Fruit fly (Drosophila melanogaster): Measurements from ENCODE around the gene dj.

Gene dj

DNA sequence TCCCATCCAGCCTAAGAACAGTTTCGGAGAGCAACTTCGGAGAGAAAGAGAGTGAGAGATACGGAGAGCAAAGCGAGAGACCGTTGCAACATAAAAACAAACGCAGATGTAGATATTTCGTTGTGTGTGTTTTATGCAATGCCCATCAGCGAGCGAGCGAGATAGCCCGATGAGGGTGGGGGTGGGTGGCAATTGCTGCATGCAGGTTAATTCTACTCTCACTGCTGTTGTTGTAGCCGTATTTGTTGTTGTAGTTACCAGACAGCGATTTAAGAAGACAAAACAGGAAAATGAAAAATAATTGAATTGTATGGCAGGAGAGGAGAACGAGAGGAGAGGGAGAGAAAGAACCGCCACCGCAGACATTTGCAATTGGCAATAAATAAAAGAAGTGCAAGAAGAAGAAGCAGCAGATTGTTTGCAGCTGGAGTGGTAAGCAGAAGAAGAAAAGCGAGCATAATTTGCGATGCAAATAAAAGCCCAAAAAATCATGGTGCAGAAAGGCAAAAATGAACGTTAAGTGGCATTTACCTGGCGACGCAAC lies 50.7 kb downstream of the dj start (continued):
- TF ChIP-seq bsh (GFP tag; optimal IDR thresholded peaks at IDR 0.05), result peak in 1 of 2 experiments; percentile 50
- TF ChIP-seq Atf6 (GFP tag; IDR thresholded peaks at IDR 0.05), result no peak
- TF ChIP-seq cg (GFP tag; optimal IDR thresholded peaks at IDR 0.05), result peak; percentile 83
- TF ChIP-seq CG13123 (GFP tag; optimal IDR thresholded peaks at IDR 0.05), result no peak
- peak; percentile 72 for TF ChIP-seq D (optimal IDR thresholded peaks at IDR 0.05)
- no peak for TF ChIP-seq D (GFP tag; optimal IDR thresholded peaks at IDR 0.05)
- TF ChIP-seq Nf-YB (GFP tag; optimal IDR thresholded peaks at IDR 0.05), result no peak
- TF ChIP-seq wek (GFP tag; optimal IDR thresholded peaks at IDR 0.05), result no peak
- TF ChIP-seq CG4360 (GFP tag; IDR thresholded peaks at IDR 0.05), result peak; percentile 96
- TF ChIP-seq CG31365 (tag; optimal IDR thresholded peaks at IDR 0.05), result no peak
- no peak for TF ChIP-seq ken (GFP tag; IDR thresholded peaks at IDR 0.05)
- TF ChIP-seq crol (GFP tag; IDR thresholded peaks at IDR 0.05), result peak; percentile 12; the same call in 1 of the 2 replicates
- no peak for TF ChIP-seq sd (tag; optimal IDR thresholded peaks at IDR 0.05)
- peak; percentile 68 for TF ChIP-seq cad (GFP tag; optimal IDR thresholded peaks at IDR 0.05)
- TF ChIP-seq CG31441 (GFP tag; IDR thresholded peaks at IDR 0.05), result no peak
- TF ChIP-seq Kr (GFP tag; optimal IDR thresholded peaks at IDR 0.05), result peak; percentile 31
- no peak for TF ChIP-seq pb (GFP tag; optimal IDR thresholded peaks at IDR 0.05)
- no peak for TF ChIP-seq CG3847 (GFP tag; IDR thresholded peaks at IDR 0.05)
- no peak for TF ChIP-seq Sry-δ (GFP tag; optimal IDR thresholded peaks at IDR 0.05)
- TF ChIP-seq CG8924 (tag; optimal IDR thresholded peaks at IDR 0.05), result peak; percentile 14
- TF ChIP-seq CG1832 (GFP tag; optimal IDR thresholded peaks at IDR 0.05), result peak; percentile 49
- TF ChIP-seq B-H2 (GFP tag; optimal IDR thresholded peaks at IDR 0.05), result no peak
- peak; percentile 19 for TF ChIP-seq ac (GFP tag; optimal IDR thresholded peaks at IDR 0.05)
- TF ChIP-seq Chrac-16 (GFP tag; optimal IDR thresholded peaks at IDR 0.05), result no peak
- TF ChIP-seq chn (GFP tag; optimal IDR thresholded peaks at IDR 0.05), result peak; percentile 62
- TF ChIP-seq gce (GFP tag; IDR thresholded peaks at IDR 0.05), result no peak
- peak; percentile 71 for TF ChIP-seq yki (optimal IDR thresholded peaks at IDR 0.05)
- TF ChIP-seq CG17612 (GFP tag; IDR thresholded peaks at IDR 0.05), result no peak
- no peak for TF ChIP-seq sens (GFP tag)
- TF ChIP-seq unpg (GFP tag; optimal IDR thresholded peaks at IDR 0.05), result no peak
- TF ChIP-seq Oli (tag; optimal IDR thresholded peaks at IDR 0.05), result no peak
- TF ChIP-seq nerfin-1 (tag; optimal IDR thresholded peaks at IDR 0.05), result peak; percentile 22
- TF ChIP-seq CG3838 (GFP tag; optimal IDR thresholded peaks at IDR 0.05), result no peak
- no peak for TF ChIP-seq CG4424 (GFP tag; optimal IDR thresholded peaks at IDR 0.05)
- no peak for TF ChIP-seq sens-2 (GFP tag; IDR thresholded peaks at IDR 0.05)
- no peak for TF ChIP-seq dm (GFP tag; optimal IDR thresholded peaks at IDR 0.05)
- peak; percentile 81 to 96 for TF ChIP-seq Trl (optimal IDR thresholded peaks at IDR 0.05)
- TF ChIP-seq Trl (GFP tag; optimal IDR thresholded peaks at IDR 0.05), result no peak
- TF ChIP-seq CG11504 (tag; optimal IDR thresholded peaks at IDR 0.05), result peak; percentile 25
- no peak for TF ChIP-seq nau (GFP tag; optimal IDR thresholded peaks at IDR 0.05)
